Fruit fly (Drosophila melanogaster): ENCODE measurements around the gene CG15210.

CG15210 gene

DNA sequence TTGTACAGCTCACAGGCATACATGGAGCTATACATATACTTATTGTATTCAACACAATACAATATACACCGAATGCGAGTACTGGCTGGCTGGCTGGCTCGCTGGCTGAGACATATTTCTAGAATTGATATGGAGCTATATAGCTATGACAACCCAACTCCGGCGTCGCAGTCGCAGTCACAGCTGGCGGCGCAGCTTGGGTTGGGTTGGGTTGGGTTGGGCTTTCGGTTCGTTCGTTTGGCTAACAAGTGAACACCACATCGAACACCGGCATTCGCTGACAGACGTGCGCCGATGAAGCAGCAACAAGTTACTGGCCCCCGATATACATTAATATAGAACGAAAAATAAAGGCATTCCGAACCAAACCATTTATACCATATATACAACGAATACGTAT is at the start of gene CG15210:
CG15210 (plus strand) TSS at position 269 of the 400 bp plus-strand sequence.
- TF ChIP-seq svp (GFP tag) (peak; percentile 53), Eip78C (GFP tag) (peak; percentile 29), fd85E (GFP tag; optimal IDR thresholded peaks at IDR 0.05) (no peak), fkh (GFP tag; optimal IDR thresholded peaks at IDR 0.05) (peak; percentile 27)

dm6 chrX:10789279-10789678 is 49.8 kb upstream of the CG15210 start:
- TF ChIP-seq Hr4 (GFP tag; optimal IDR thresholded peaks at IDR 0.05), result no peak
- TF ChIP-seq CG4318 (GFP tag; optimal IDR thresholded peaks at IDR 0.05), result no peak
- TF ChIP-seq Ets96B (tag; optimal IDR thresholded peaks at IDR 0.05), result no peak
- no peak for TF ChIP-seq CG6276 (GFP tag; optimal IDR thresholded peaks at IDR 0.05)
- no peak for TF ChIP-seq dsx (GFP tag; optimal IDR thresholded peaks at IDR 0.05; ENCODE audit: poor library complexity, severe bottlenecking)
- no peak for TF ChIP-seq Sox14 (GFP tag; optimal IDR thresholded peaks at IDR 0.05)
- no peak for TF ChIP-seq Sox102F (GFP tag; optimal IDR thresholded peaks at IDR 0.05)
- TF ChIP-seq Lpt (GFP tag; optimal IDR thresholded peaks at IDR 0.05), result no peak
- no peak for TF ChIP-seq Hr39 (GFP tag; optimal IDR thresholded peaks at IDR 0.05)
- no peak for TF ChIP-seq CG8119 (GFP tag; IDR thresholded peaks at IDR 0.05)
- TF ChIP-seq vri (GFP tag; optimal IDR thresholded peaks at IDR 0.05), result no peak
- no peak for TF ChIP-seq Smox (GFP tag; optimal IDR thresholded peaks at IDR 0.05)
- no peak for TF ChIP-seq OdsH (GFP tag; optimal IDR thresholded peaks at IDR 0.05)
- no peak for TF ChIP-seq lz (GFP tag; optimal IDR thresholded peaks at IDR 0.05)
- no peak for TF ChIP-seq CG16779 (tag; optimal IDR thresholded peaks at IDR 0.05)
- TF ChIP-seq CG6854 (GFP tag; optimal IDR thresholded peaks at IDR 0.05), result no peak

DNA sequence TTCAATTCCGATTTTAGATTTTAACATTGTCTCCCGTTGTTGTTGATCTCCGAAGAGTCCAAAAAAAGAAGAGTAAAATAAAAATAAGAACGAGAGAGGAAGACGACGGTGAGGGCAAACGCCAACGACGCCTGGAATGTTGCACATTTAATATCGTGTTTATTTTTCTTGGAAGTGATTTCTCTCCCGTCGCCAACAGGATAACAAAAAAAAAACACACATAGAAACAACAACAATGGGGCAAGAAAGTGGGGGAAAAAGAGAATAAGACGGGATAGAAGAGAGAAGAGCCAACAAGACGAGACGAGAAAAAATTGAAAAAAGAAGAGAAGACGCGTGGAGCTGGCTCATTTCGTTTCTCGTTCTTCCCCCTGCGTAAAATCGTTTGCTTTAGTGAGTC is 38.0 kb upstream of the CG15210 start:
- no peak for TF ChIP-seq Hr39 (GFP tag; optimal IDR thresholded peaks at IDR 0.05)
- TF ChIP-seq net (GFP tag; optimal IDR thresholded peaks at IDR 0.05), result no peak
- no peak for TF ChIP-seq achi (GFP tag; optimal IDR thresholded peaks at IDR 0.05)
- TF ChIP-seq Ets21C (GFP tag; optimal IDR thresholded peaks at IDR 0.05), result no peak

DNA sequence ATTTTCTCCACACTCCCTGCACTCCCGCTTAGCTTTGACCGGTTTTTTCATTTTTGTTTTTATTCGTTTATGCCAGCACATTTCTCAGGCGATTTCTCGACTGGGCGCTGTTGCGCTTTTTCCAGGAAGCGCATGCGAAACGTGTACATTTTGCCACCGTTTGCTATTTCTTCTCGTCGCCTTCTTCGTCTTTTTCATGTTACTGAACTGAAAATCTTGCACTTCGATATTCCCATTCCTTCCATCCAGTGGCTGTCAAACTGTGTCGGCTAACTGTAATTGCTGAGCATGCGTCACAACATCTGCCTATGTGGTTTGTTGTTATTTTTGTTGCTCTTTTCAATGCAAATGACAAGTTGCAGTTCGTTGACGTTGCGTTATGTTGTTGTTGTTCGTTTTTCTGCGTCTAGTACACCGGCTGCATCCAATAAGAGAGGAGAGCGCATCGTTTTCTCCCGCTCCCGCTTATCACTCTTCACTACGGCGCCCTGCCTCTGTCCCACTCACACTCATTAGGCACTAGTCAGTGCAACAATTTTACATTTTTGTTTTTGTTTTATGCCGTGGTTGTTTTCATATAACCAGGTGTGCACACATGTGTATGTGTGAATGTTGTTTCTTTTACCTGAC is 37.1 kb upstream of the CG15210 start:
- TF ChIP-seq CG6854 (GFP tag; optimal IDR thresholded peaks at IDR 0.05) (no peak), ss (GFP tag; optimal IDR thresholded peaks at IDR 0.05) (no peak), OdsH (GFP tag; optimal IDR thresholded peaks at IDR 0.05) (no peak), CG9139 (GFP tag; optimal IDR thresholded peaks at IDR 0.05) (no peak), CG3032 (tag; optimal IDR thresholded peaks at IDR 0.05) (no peak), salr (GFP tag; optimal IDR thresholded peaks at IDR 0.05) (no peak), CG11294 (GFP tag; IDR thresholded peaks at IDR 0.05) (no peak), CG31627 (GFP tag; optimal IDR thresholded peaks at IDR 0.05) (no peak), Sox14 (GFP tag; optimal IDR thresholded peaks at IDR 0.05) (no peak), CG34406 (GFP tag; optimal IDR thresholded peaks at IDR 0.05) (no peak), CG8119 (GFP tag; IDR thresholded peaks at IDR 0.05) (no peak), Smox (GFP tag; optimal IDR thresholded peaks at IDR 0.05) (no peak), Hr38 (GFP tag; optimal IDR thresholded peaks at IDR 0.05) (no peak), Sox15 (GFP tag; optimal IDR thresholded peaks at IDR 0.05) (no peak), CG16779 (tag; optimal IDR thresholded peaks at IDR 0.05) (no peak), CG6163 (GFP tag; IDR thresholded peaks at IDR 0.05) (0 out of 3 replicates have a peak, but pooled peaks have one; percentile 8), svp (GFP tag) (no peak), CG8319 (GFP tag; optimal IDR thresholded peaks at IDR 0.05) (no peak), Eip75B (GFP tag; optimal IDR thresholded peaks at IDR 0.05) (no peak), CG11762 (GFP tag; optimal IDR thresholded peaks at IDR 0.05; ENCODE audit: insufficient read depth) (no peak), dsx (GFP tag; optimal IDR thresholded peaks at IDR 0.05; ENCODE audit: poor library complexity, severe bottlenecking) (peak; percentile 29), dac (GFP tag; optimal IDR thresholded peaks at IDR 0.05) (no peak), CG3919 (GFP tag; optimal IDR thresholded peaks at IDR 0.05) (no peak), achi (GFP tag; optimal IDR thresholded peaks at IDR 0.05) (no peak), cyc (GFP tag; optimal IDR thresholded peaks at IDR 0.05) (no peak), CG4318 (GFP tag; optimal IDR thresholded peaks at IDR 0.05) (no peak), CG11902 (GFP tag; optimal IDR thresholded peaks at IDR 0.05) (no peak), Lpt (GFP tag; optimal IDR thresholded peaks at IDR 0.05) (peak; percentile 32), CG7368 (GFP tag; optimal IDR thresholded peaks at IDR 0.05) (no peak), Eip93F (GFP tag; optimal IDR thresholded peaks at IDR 0.05) (no peak), Blimp-1 (GFP tag; optimal IDR thresholded peaks at IDR 0.05) (no peak), spab (GFP tag; optimal IDR thresholded peaks at IDR 0.05) (no peak), net (GFP tag; optimal IDR thresholded peaks at IDR 0.05) (no peak), CG1621 (tag; optimal IDR thresholded peaks at IDR 0.05) (peak; percentile 11)
